Fruit fly (Drosophila melanogaster) whole organism, embryonic: Measurements from ENCODE around the gene CG14196.

ENCODE experiments used
- Blimp-1 ChIP-seq: fragments of 200-800 bp; sonication (Bioruptor generic); optimal IDR thresholded peaks from 3 replicates; lab custom pipeline; 2018; ENCODE audit warnings: missing biosample characterization, missing genetic modification characterization, mild to moderate bottlenecking, moderate library complexity, missing genetic modification reagents
- CG1024 ChIP-seq: fragments of 200-800 bp; sonication (Bioruptor generic); IDR thresholded peaks from 2 replicates; pipeline ENCODE4 v1.3.6; 2022; ENCODE audit warnings: missing biosample characterization, missing genetic modification characterization
- CG10366 ChIP-seq: fragments of 200-800 bp; sonication (Bioruptor generic); IDR thresholded peaks from 2 replicates; pipeline ENCODE4 v1.3.6; 2022; ENCODE audit warnings: missing biosample characterization, missing genetic modification characterization
- CG17359 ChIP-seq: fragments of 200-800 bp; sonication (Bioruptor generic); optimal IDR thresholded peaks from 3 replicates; lab custom pipeline; 2018; ENCODE audit warnings: missing biosample characterization, mild to moderate bottlenecking, missing genetic modification characterization, moderate library complexity
- CG17385 ChIP-seq: fragments of 200-800 bp; sonication (Bioruptor generic); optimal IDR thresholded peaks from 3 replicates; lab custom pipeline; 2018; ENCODE audit warnings: missing biosample characterization, mild to moderate bottlenecking, missing genetic modification characterization
- CG18262 ChIP-seq: fragments of 200-800 bp; optimal IDR thresholded peaks from 3 replicates; lab custom pipeline; 2019; ENCODE audit warnings: missing biosample characterization, mild to moderate bottlenecking, missing genetic modification characterization, moderate library complexity
- CG18476 ChIP-seq: fragments of 200-800 bp; sonication (Bioruptor generic); optimal IDR thresholded peaks from 2 replicates; lab custom pipeline; 2016; ENCODE audit warnings: missing biosample characterization, mild to moderate bottlenecking, missing genetic modification characterization
- CG30403 ChIP-seq: fragments of 200-800 bp; sonication (Bioruptor generic); optimal IDR thresholded peaks from 3 replicates; lab custom pipeline; 2016; ENCODE audit warnings: missing biosample characterization, missing genetic modification characterization
- CG4617 ChIP-seq: fragments of 200-800 bp; sonication (Bioruptor generic); optimal IDR thresholded peaks from 3 replicates; lab custom pipeline; 2016; ENCODE audit warnings: missing biosample characterization, missing genetic modification characterization, borderline replicate concordance
- CG4854 ChIP-seq: fragments of 200-800 bp; sonication (Bioruptor generic); optimal IDR thresholded peaks from 2 replicates; lab custom pipeline; 2016; ENCODE audit warnings: missing biosample characterization, missing genetic modification characterization, inconsistent platforms
- CG6765 ChIP-seq: fragments of 200-800 bp; sonication (Bioruptor generic); optimal IDR thresholded peaks from 3 replicates; lab custom pipeline; 2017; ENCODE audit warnings: missing biosample characterization, mild to moderate bottlenecking, missing genetic modification characterization
- CG7928 ChIP-seq: fragments of 200-800 bp; sonication (Bioruptor generic); optimal IDR thresholded peaks from 2 replicates; lab custom pipeline; 2017; ENCODE audit warnings: missing biosample characterization, mild to moderate bottlenecking, missing genetic modification characterization
- CG9437 ChIP-seq: fragments of 200-800 bp; sonication (Bioruptor generic); optimal IDR thresholded peaks from 2 replicates; lab custom pipeline; 2018; ENCODE audit warnings: missing biosample characterization, mild to moderate bottlenecking, missing genetic modification characterization
- CrebB ChIP-seq: fragments of 200-800 bp; sonication (Bioruptor generic); optimal IDR thresholded peaks from 3 replicates; lab custom pipeline; 2018; ENCODE audit warnings: missing biosample characterization, mild to moderate bottlenecking, missing genetic modification characterization
- Doc3 ChIP-seq: fragments of 200-800 bp; sonication (Bioruptor generic); IDR thresholded peaks from 3 replicates; pipeline ENCODE4 v1.3.6; 2022; ENCODE audit warnings: missing biosample characterization, missing genetic modification characterization; ENCODE audit not compliant: partially characterized antibody
- Ets65A ChIP-seq: fragments of 200-800 bp; sonication (Bioruptor generic); peaks from one replicate; lab custom pipeline; 2016; ENCODE audit warnings: missing biosample characterization, missing genetic modification characterization
- Hand ChIP-seq: fragments of 200-800 bp; sonication (Bioruptor generic); optimal IDR thresholded peaks from 2 replicates; lab custom pipeline; 2017; ENCODE audit warnings: mild to moderate bottlenecking, missing biosample characterization, missing genetic modification reagents, missing genetic modification characterization
- Hr3 ChIP-seq: fragments of 200-800 bp; sonication (Bioruptor generic); optimal IDR thresholded peaks from 3 replicates; lab custom pipeline; 2016; ENCODE audit warnings: missing biosample characterization, missing genetic modification characterization
- Mes4 ChIP-seq: fragments of 200-800 bp; sonication (Bioruptor generic); optimal IDR thresholded peaks from 2 replicates; lab custom pipeline; 2016; ENCODE audit warnings: missing biosample characterization, missing genetic modification characterization
- Myb ChIP-seq: fragments of 200-800 bp; sonication (Bioruptor generic); optimal IDR thresholded peaks from 2 replicates; lab custom pipeline; 2016; ENCODE audit warnings: missing biosample characterization, missing genetic modification characterization
- Nf-YB ChIP-seq: fragments of 200-800 bp; sonication (Bioruptor generic); optimal IDR thresholded peaks from 3 replicates; lab custom pipeline; 2019; ENCODE audit warnings: missing biosample characterization, mild to moderate bottlenecking, missing genetic modification characterization, moderate library complexity
- Oaz ChIP-seq: fragments of 200-800 bp; sonication (Bioruptor generic); IDR thresholded peaks from 2 replicates; pipeline ENCODE4 v1.3.6; 2022; ENCODE audit warnings: missing biosample characterization, missing genetic modification characterization
- Poxn ChIP-seq: fragments of 200-800 bp; sonication (Bioruptor generic); IDR thresholded peaks from 2 replicates; pipeline ENCODE4 v1.3.6; 2022; ENCODE audit warnings: missing biosample characterization, missing genetic modification characterization
- Xrp1 ChIP-seq: fragments of 200-800 bp; sonication (Bioruptor generic); IDR thresholded peaks from 2 replicates; pipeline ENCODE4 v1.3.6; 2022; ENCODE audit warnings: missing biosample characterization, missing genetic modification characterization
- aop ChIP-seq: fragments of 200-800 bp; sonication (Bioruptor generic); IDR thresholded peaks from 2 replicates; pipeline ENCODE4 v1.3.6; 2022; ENCODE audit warnings: missing biosample characterization, missing genetic modification characterization
- bowl ChIP-seq: fragments of 200-800 bp; sonication (Bioruptor generic); IDR thresholded peaks from 2 replicates; pipeline ENCODE4 v1.3.6; 2022; ENCODE audit warnings: missing biosample characterization, missing genetic modification characterization
- cas ChIP-seq: fragments of 200-800 bp; sonication (Bioruptor generic); IDR thresholded peaks from 2 replicates; pipeline ENCODE4 v1.3.6; 2022; ENCODE audit warnings: missing biosample characterization, missing genetic modification characterization
- cwo ChIP-seq: fragments of 200-800 bp; sonication (Bioruptor generic); optimal IDR thresholded peaks from 3 replicates; lab custom pipeline; 2017; ENCODE audit warnings: missing biosample characterization, missing genetic modification characterization, mild to moderate bottlenecking, moderate library complexity, missing genetic modification reagents
- dpn ChIP-seq, 2 experiments: fragments of 200-800 bp; sonication (Bioruptor generic); optimal IDR thresholded peaks; 3 replicates each; lab custom pipeline; 2016; ENCODE audit warnings: missing biosample characterization in 2 of 2, missing genetic modification characterization in 2 of 2
- ewg ChIP-seq: fragments of 200-800 bp; sonication (Bioruptor generic); optimal IDR thresholded peaks from 3 replicates; lab custom pipeline; 2017; ENCODE audit warnings: mild to moderate bottlenecking, missing biosample characterization, missing genetic modification reagents, missing genetic modification characterization
- fd64A ChIP-seq: fragments of 200-800 bp; sonication (Bioruptor generic); optimal IDR thresholded peaks from 3 replicates; lab custom pipeline; 2018; ENCODE audit warnings: missing biosample characterization, mild to moderate bottlenecking, missing genetic modification characterization
- gem ChIP-seq: fragments of 200-800 bp; sonication (Bioruptor generic); optimal IDR thresholded peaks from 2 replicates; lab custom pipeline; 2019; ENCODE audit warnings: missing biosample characterization, mild to moderate bottlenecking, missing genetic modification characterization, moderate library complexity
- hbn ChIP-seq: fragments of 200-800 bp; sonication (Bioruptor generic); IDR thresholded peaks from 2 replicates; pipeline ENCODE4 v1.3.6; 2022; ENCODE audit warnings: missing biosample characterization, missing genetic modification characterization; ENCODE audit not compliant: partially characterized antibody
- hkb ChIP-seq, 2 experiments: fragments of 200-800 bp in 1 of 2; fragments of >200 bp in 1 of 2; sonication (Bioruptor generic) in 1 of 2; IDR thresholded peaks in 1 of 2; optimal IDR thresholded peaks in 1 of 2; 2 replicates each; pipeline versions ENCODE4 v1.3.6 to Lab custom; 2017 to 2022; ENCODE audit warnings: missing biosample characterization in 1 of 2, missing genetic modification characterization in 1 of 2
- lbe ChIP-seq: fragments of 200-800 bp; sonication (Bioruptor generic); optimal IDR thresholded peaks from 2 replicates; lab custom pipeline; 2016; ENCODE audit warnings: missing biosample characterization, mild to moderate bottlenecking, missing genetic modification characterization
- lola ChIP-seq, 3 experiments: fragments of >200 bp in 2 of 3; fragments of 200-800 bp in 1 of 3; sonication (Bioruptor generic) in 1 of 3; optimal IDR thresholded peaks; 2 replicates each; lab custom pipeline; 2017 to 2019; ENCODE audit warnings: missing biosample characterization in 3 of 3, missing genetic modification characterization in 3 of 3, mild to moderate bottlenecking in 1 of 3, moderate library complexity in 1 of 3
- phol ChIP-seq: fragments of 200-800 bp; sonication (Bioruptor generic); optimal IDR thresholded peaks from 3 replicates; lab custom pipeline; 2018; ENCODE audit warnings: missing biosample characterization, mild to moderate bottlenecking, missing genetic modification characterization, moderate library complexity
- sc ChIP-seq, 3 experiments: fragments of >200 bp in 2 of 3; fragments of 200-800 bp in 1 of 3; sonication (Bioruptor generic) in 1 of 3; optimal IDR thresholded peaks; 2 replicates in 2 of 3; 3 replicates in 1 of 3; lab custom pipeline; 2017; ENCODE audit warnings: mild to moderate bottlenecking in 1 of 3, missing biosample characterization in 1 of 3, missing genetic modification characterization in 1 of 3, missing genetic modification reagents in 1 of 3
- slbo ChIP-seq: fragments of 200-800 bp; sonication (Bioruptor generic); IDR thresholded peaks from 2 replicates; pipeline ENCODE4 v1.3.6; 2022; ENCODE audit warnings: missing biosample characterization, missing genetic modification characterization
- sqz ChIP-seq: fragments of 200-800 bp; sonication (Bioruptor generic); optimal IDR thresholded peaks from 3 replicates; lab custom pipeline; 2018; ENCODE audit warnings: missing biosample characterization, mild to moderate bottlenecking, missing genetic modification characterization
- stc ChIP-seq: fragments of 200-800 bp; sonication (Bioruptor generic); IDR thresholded peaks from 2 replicates; pipeline ENCODE4 v1.3.6; 2022; ENCODE audit warnings: missing biosample characterization, missing genetic modification characterization
- stwl ChIP-seq: fragments of 200-800 bp; sonication (Bioruptor generic); optimal IDR thresholded peaks from 3 replicates; lab custom pipeline; 2018; ENCODE audit warnings: missing biosample characterization, mild to moderate bottlenecking, missing genetic modification characterization, moderate library complexity
- tll ChIP-seq, 2 experiments: fragments of 200-800 bp in 1 of 2; fragments of >200 bp in 1 of 2; sonication (Bioruptor generic) in 1 of 2; optimal IDR thresholded peaks; 2 replicates each; lab custom pipeline; 2017 to 2019; ENCODE audit warnings: missing biosample characterization in 2 of 2, missing genetic modification characterization in 2 of 2, mild to moderate bottlenecking in 1 of 2, moderate library complexity in 1 of 2
- usp ChIP-seq: fragments of >200 bp; optimal IDR thresholded peaks from 2 replicates; lab custom pipeline; 2017; ENCODE audit warnings: missing biosample characterization, missing genetic modification characterization
- vvl ChIP-seq: fragments of 200-800 bp; sonication (Bioruptor generic); IDR thresholded peaks from 2 replicates; pipeline ENCODE4 v1.3.6; 2022; ENCODE audit warnings: missing biosample characterization, missing genetic modification characterization
- zen ChIP-seq: fragments of 200-800 bp; sonication (Bioruptor generic); optimal IDR thresholded peaks from 3 replicates; lab custom pipeline; 2018; ENCODE audit warnings: missing biosample characterization, mild to moderate bottlenecking, missing genetic modification characterization, moderate library complexity
- zfh2 ChIP-seq: fragments of 200-800 bp; sonication (Bioruptor generic); optimal IDR thresholded peaks from 2 replicates; lab custom pipeline; 2016; ENCODE audit warnings: missing biosample characterization, missing genetic modification characterization

CG14196 gene

DNA sequence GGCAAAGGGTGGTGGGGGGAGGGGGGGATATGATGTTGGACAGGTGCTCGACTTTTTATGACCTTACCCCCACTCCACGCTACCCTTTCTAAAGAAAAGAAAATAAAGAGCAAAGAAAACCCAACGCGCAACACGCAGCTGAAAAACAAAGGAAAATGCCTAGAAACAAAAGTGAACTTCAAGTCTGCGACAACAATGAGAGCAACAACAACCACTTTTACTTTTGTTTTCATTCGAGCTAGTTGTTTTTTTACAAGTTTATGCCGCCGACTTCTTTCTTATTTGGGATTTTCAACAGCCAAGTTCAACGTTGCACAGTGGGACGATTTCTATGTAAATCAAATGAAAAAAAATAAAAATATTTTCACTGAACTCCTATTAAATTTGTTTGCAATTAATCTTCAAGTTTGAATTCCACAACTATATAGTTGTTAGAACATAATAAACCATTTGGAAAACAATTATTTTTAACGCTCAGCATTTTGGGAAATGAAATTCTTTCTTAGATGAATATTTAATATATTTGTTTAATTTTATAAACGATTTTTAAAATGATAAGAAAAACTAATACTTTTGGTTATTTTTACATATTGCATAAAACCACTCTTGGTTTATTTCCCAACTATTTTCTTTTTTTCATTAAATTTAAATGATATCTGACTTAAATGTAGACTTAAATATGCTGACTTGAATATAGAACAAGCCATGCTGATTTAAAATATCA is 16.9 kb downstream of the CG14196 start (continued):
- TF ChIP-seq slbo (GFP tag; lab: Robert Waterston, UW): 0 out of 2 replicates have a peak, but pooled peaks have one; percentile 13
- no peak for TF ChIP-seq sc (optimal IDR thresholded peaks at IDR 0.05; lab: Kevin White, UChicago)
- peak; percentile 30 for TF ChIP-seq sc (GFP tag; optimal IDR thresholded peaks at IDR 0.05; lab: Kevin White, UChicago)
- TF ChIP-seq Hr3 (GFP tag; lab: Kevin White, UChicago): peak; percentile 37
- peak; percentile 28 for TF ChIP-seq cwo (GFP tag; lab: Kevin White, UChicago)
- peak; percentile 80 for TF ChIP-seq CG18262
- TF ChIP-seq lola (GFP tag; optimal IDR thresholded peaks at IDR 0.05; lab: Kevin White, UChicago): peak in 1 of 3 experiments; percentile 61
- TF ChIP-seq Myb (GFP tag; lab: Kevin White, UChicago): no peak
- TF ChIP-seq hbn (GFP tag; lab: Robert Waterston, UW): no peak
- peak; percentile 42 for TF ChIP-seq CG17359
- peak; percentile 5 for TF ChIP-seq CG6765 (GFP tag; lab: Kevin White, UChicago)
- TF ChIP-seq stc (GFP tag; lab: Robert Waterston, UW): no peak
- TF ChIP-seq stwl: no peak
- no peak for TF ChIP-seq lbe
- TF ChIP-seq CG4617: no peak
- TF ChIP-seq Nf-YB: peak; percentile 5
- peak in 1 of 2 experiments; percentile 22 for TF ChIP-seq dpn (GFP tag; optimal IDR thresholded peaks at IDR 0.05; lab: Kevin White, UChicago)
- no peak for TF ChIP-seq CrebB (tag; lab: Kevin White, UChicago)
- no peak for TF ChIP-seq Poxn (GFP tag; lab: Robert Waterston, UW)
- TF ChIP-seq CG30403 (GFP tag; lab: Kevin White, UChicago): peak; percentile 53
- TF ChIP-seq CG1024 (GFP tag; lab: Robert Waterston, UW): no peak
- no peak for TF ChIP-seq Hand (GFP tag; lab: Kevin White, UChicago)

DNA sequence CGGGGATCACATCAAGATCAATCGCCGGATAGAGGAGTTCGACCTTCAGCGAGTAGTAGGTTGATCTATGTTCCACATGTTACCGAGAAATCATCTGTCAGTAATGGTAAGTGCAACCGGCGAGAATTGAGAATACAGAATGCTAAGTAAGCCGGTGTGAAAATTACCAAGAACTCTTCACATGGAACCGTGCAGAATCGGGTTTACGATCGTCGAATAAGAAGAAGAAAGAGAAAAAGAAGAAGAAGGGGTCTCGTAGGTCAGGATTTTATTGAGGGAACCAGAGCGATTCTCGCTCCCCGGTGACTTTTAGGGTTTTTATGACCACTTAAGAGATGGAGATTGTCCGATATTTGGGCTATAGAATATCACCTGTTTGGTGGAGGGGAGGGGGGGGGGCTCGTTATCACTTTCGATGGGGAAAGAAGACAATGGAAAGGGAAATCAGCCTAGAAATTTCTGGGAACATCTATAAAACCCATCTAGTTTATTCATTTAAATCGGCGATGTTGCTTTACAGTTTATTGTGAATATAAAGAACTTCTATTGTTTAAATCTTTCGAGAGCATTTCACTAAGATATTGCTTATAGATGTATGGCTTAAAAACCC is 20.6 kb downstream of the CG14196 start:
- TF ChIP-seq CG4854 (GFP tag; lab: Kevin White, UChicago): no peak
- no peak for TF ChIP-seq CG18476 (GFP tag; lab: Kevin White, UChicago)
- peak; percentile 55 for TF ChIP-seq zen (tag; lab: Kevin White, UChicago)
- TF ChIP-seq gem (tag; lab: Kevin White, UChicago): no peak
- no peak for TF ChIP-seq lbe
- no peak for TF ChIP-seq bowl (GFP tag; lab: Robert Waterston, UW)
- TF ChIP-seq CG9437 (GFP tag; lab: Kevin White, UChicago): no peak
- TF ChIP-seq Xrp1 (GFP tag; lab: Robert Waterston, UW): no peak
- no peak for TF ChIP-seq phol (tag; lab: Kevin White, UChicago)
- no peak for TF ChIP-seq Oaz (GFP tag; lab: Robert Waterston, UW)
- no peak for TF ChIP-seq Doc3
- no peak for TF ChIP-seq hkb (optimal IDR thresholded peaks at IDR 0.05; lab: Kevin White, UChicago)
- TF ChIP-seq hkb (GFP tag; IDR thresholded peaks at IDR 0.05; lab: Robert Waterston, UW): no peak
- TF ChIP-seq cas: no peak
- TF ChIP-seq CG7928: no peak
- TF ChIP-seq vvl (GFP tag; lab: Robert Waterston, UW): no peak
- TF ChIP-seq usp (GFP tag; lab: Kevin White, UChicago): no peak
- TF ChIP-seq tll (GFP tag; optimal IDR thresholded peaks at IDR 0.05; lab: Kevin White, UChicago): peak in 1 of 2 experiments; percentile 18
- no peak for TF ChIP-seq ewg (GFP tag; lab: Kevin White, UChicago)
- TF ChIP-seq Mes4 (GFP tag; lab: Kevin White, UChicago): no peak
- peak; percentile 97 for TF ChIP-seq Blimp-1 (GFP tag; lab: Kevin White, UChicago)
- TF ChIP-seq aop (GFP tag; lab: Robert Waterston, UW): no peak
- no peak for TF ChIP-seq fd64A
- TF ChIP-seq sqz (GFP tag; lab: Kevin White, UChicago): no peak
- TF ChIP-seq Ets65A (GFP tag; lab: Kevin White, UChicago): no peak
- TF ChIP-seq zfh2 (GFP tag; lab: Kevin White, UChicago): no peak
- TF ChIP-seq CG10366 (GFP tag; lab: Robert Waterston, UW): no peak
- peak; percentile 76 for TF ChIP-seq CG17385 (GFP tag; lab: Kevin White, UChicago)
